Fruit fly (Drosophila melanogaster) whole organism, prepupa: ENCODE data around the gene CG18130.

Experiments
- Blimp-1 ChIP-seq: fragments of 200-800 bp; sonication (Bioruptor generic); optimal IDR thresholded peaks from 3 replicates; lab custom pipeline; 2017; ENCODE audit warnings: missing biosample characterization, missing genetic modification characterization, mild to moderate bottlenecking, moderate library complexity, missing genetic modification reagents
- CG10631 ChIP-seq: fragments of 200-800 bp; sonication (Bioruptor generic); optimal IDR thresholded peaks from 2 replicates; lab custom pipeline; 2016; ENCODE audit warnings: missing biosample characterization, missing genetic modification characterization
- CG10669 ChIP-seq: fragments of 200-800 bp; sonication (Bioruptor generic); optimal IDR thresholded peaks from 3 replicates; lab custom pipeline; 2018; ENCODE audit warnings: missing biosample characterization, mild to moderate bottlenecking, missing genetic modification characterization, moderate library complexity
- CG11762 ChIP-seq: fragments of 200-800 bp; sonication (Bioruptor generic); optimal IDR thresholded peaks from 3 replicates; lab custom pipeline; 2016; ENCODE audit warnings: missing biosample characterization, missing genetic modification characterization; ENCODE audit not compliant: insufficient read depth
- CG11902 ChIP-seq: fragments of 200-800 bp; sonication (Bioruptor generic); optimal IDR thresholded peaks from 3 replicates; lab custom pipeline; 2016; ENCODE audit warnings: missing biosample characterization, missing genetic modification characterization
- CG3032 ChIP-seq: fragments of 200-800 bp; optimal IDR thresholded peaks from 2 replicates; lab custom pipeline; 2019; ENCODE audit warnings: missing biosample characterization, mild to moderate bottlenecking, missing genetic modification characterization, moderate library complexity
- CG32006 ChIP-seq: fragments of 200-800 bp; sonication (Bioruptor generic); optimal IDR thresholded peaks from 3 replicates; lab custom pipeline; 2017; ENCODE audit warnings: missing biosample characterization, mild to moderate bottlenecking, missing genetic modification characterization
- CG34406 ChIP-seq: fragments of 200-800 bp; sonication (Bioruptor generic); optimal IDR thresholded peaks from 3 replicates; lab custom pipeline; 2016; ENCODE audit warnings: missing biosample characterization, missing genetic modification characterization
- CG3919 ChIP-seq: fragments of 200-800 bp; sonication (Bioruptor generic); optimal IDR thresholded peaks from 3 replicates; lab custom pipeline; 2016; ENCODE audit warnings: missing biosample characterization, missing genetic modification characterization
- CG4318 ChIP-seq: fragments of 200-800 bp; sonication (Bioruptor generic); optimal IDR thresholded peaks from 3 replicates; lab custom pipeline; 2017; ENCODE audit warnings: missing biosample characterization, mild to moderate bottlenecking, missing genetic modification characterization
- CG6163 ChIP-seq: fragments of 200-800 bp; sonication (Bioruptor generic); IDR thresholded peaks from 3 replicates; pipeline ENCODE4 v1.3.6; 2022; ENCODE audit warnings: missing biosample characterization, missing genetic modification characterization
- CG6276 ChIP-seq: fragments of 200-800 bp; sonication (Bioruptor generic); optimal IDR thresholded peaks from 2 replicates; lab custom pipeline; 2017; ENCODE audit warnings: missing biosample characterization, mild to moderate bottlenecking, missing genetic modification characterization
- CG6792 ChIP-seq: fragments of 200-800 bp; sonication (Bioruptor generic); optimal IDR thresholded peaks from 3 replicates; lab custom pipeline; 2016; ENCODE audit warnings: missing biosample characterization, missing genetic modification characterization
- CG6808 ChIP-seq: fragments of 200-800 bp; sonication (Bioruptor generic); optimal IDR thresholded peaks from 3 replicates; lab custom pipeline; 2017; ENCODE audit warnings: missing biosample characterization, missing genetic modification characterization, mild to moderate bottlenecking, moderate library complexity, missing genetic modification reagents
- CG6854 ChIP-seq: fragments of 200-800 bp; sonication (Bioruptor generic); optimal IDR thresholded peaks from 2 replicates; lab custom pipeline; 2017; ENCODE audit warnings: missing biosample characterization, mild to moderate bottlenecking, missing genetic modification characterization
- CG7368 ChIP-seq: fragments of 200-800 bp; sonication (Bioruptor generic); optimal IDR thresholded peaks from 3 replicates; lab custom pipeline; 2016; ENCODE audit warnings: missing biosample characterization, missing genetic modification characterization
- CG8119 ChIP-seq: fragments of 200-800 bp; sonication (Bioruptor generic); IDR thresholded peaks from 3 replicates; pipeline ENCODE4 v1.3.6; 2022; ENCODE audit warnings: missing biosample characterization, missing genetic modification characterization
- CG8319 ChIP-seq: fragments of 200-800 bp; sonication (Bioruptor generic); optimal IDR thresholded peaks from 3 replicates; lab custom pipeline; 2016; ENCODE audit warnings: missing biosample characterization, missing genetic modification characterization
- Eip75B ChIP-seq: fragments of 200-800 bp; sonication (Bioruptor generic); optimal IDR thresholded peaks from 3 replicates; lab custom pipeline; 2016; ENCODE audit warnings: missing biosample characterization, missing genetic modification characterization
- Eip78C ChIP-seq: fragments of 200-800 bp; sonication (Bioruptor generic); peaks from one replicate; lab custom pipeline; 2016; ENCODE audit warnings: missing biosample characterization, missing genetic modification characterization
- Eip93F ChIP-seq: fragments of 200-800 bp; sonication (Bioruptor generic); optimal IDR thresholded peaks from 2 replicates; lab custom pipeline; 2016; ENCODE audit warnings: missing biosample characterization, mild to moderate bottlenecking, missing genetic modification characterization
- Ets21C ChIP-seq: fragments of 200-800 bp; sonication (Bioruptor generic); optimal IDR thresholded peaks from 3 replicates; lab custom pipeline; 2016; ENCODE audit warnings: missing biosample characterization, missing genetic modification characterization
- Ets96B ChIP-seq: fragments of 200-800 bp; optimal IDR thresholded peaks from 2 replicates; lab custom pipeline; 2019; ENCODE audit warnings: missing biosample characterization, mild to moderate bottlenecking, missing genetic modification characterization, moderate library complexity
- Gug ChIP-seq: fragments of 200-800 bp; sonication (Bioruptor generic); IDR thresholded peaks from 2 replicates; pipeline ENCODE4 v1.3.6; 2022; ENCODE audit warnings: missing biosample characterization, missing genetic modification characterization
- Hr38 ChIP-seq: sonication (Bioruptor generic); optimal IDR thresholded peaks from 2 replicates; lab custom pipeline; 2016; ENCODE audit warnings: missing biosample characterization, missing genetic modification characterization
- Hr39 ChIP-seq: fragments of 200-800 bp; sonication (Bioruptor generic); optimal IDR thresholded peaks from 2 replicates; lab custom pipeline; 2016; ENCODE audit warnings: missing biosample characterization, missing genetic modification characterization
- Lpt ChIP-seq: fragments of 200-800 bp; sonication (Bioruptor generic); optimal IDR thresholded peaks from 3 replicates; lab custom pipeline; 2016; ENCODE audit warnings: missing biosample characterization, missing genetic modification characterization
- Met ChIP-seq: fragments of 200-800 bp; sonication (Bioruptor generic); optimal IDR thresholded peaks from 3 replicates; lab custom pipeline; 2016; ENCODE audit warnings: missing biosample characterization, missing genetic modification characterization
- OdsH ChIP-seq: fragments of 200-800 bp; sonication (Bioruptor generic); optimal IDR thresholded peaks from 3 replicates; lab custom pipeline; 2016; ENCODE audit warnings: missing biosample characterization, missing genetic modification characterization
- Smox ChIP-seq: fragments of 200-800 bp; sonication (Bioruptor generic); optimal IDR thresholded peaks from 3 replicates; lab custom pipeline; 2016; ENCODE audit warnings: missing biosample characterization, missing genetic modification characterization
- Sox102F ChIP-seq: fragments of 200-800 bp; sonication (Bioruptor generic); optimal IDR thresholded peaks from 2 replicates; lab custom pipeline; 2016; ENCODE audit warnings: missing biosample characterization, mild to moderate bottlenecking, missing genetic modification characterization
- Sox14 ChIP-seq: fragments of 200-800 bp; sonication (Bioruptor generic); optimal IDR thresholded peaks from 3 replicates; lab custom pipeline; 2016; ENCODE audit warnings: missing biosample characterization, missing genetic modification characterization
- achi ChIP-seq: fragments of 200-800 bp; sonication (Bioruptor generic); optimal IDR thresholded peaks from 3 replicates; lab custom pipeline; 2016; ENCODE audit warnings: missing biosample characterization, missing genetic modification characterization
- cyc ChIP-seq: fragments of 200-800 bp; sonication (Bioruptor generic); optimal IDR thresholded peaks from 3 replicates; lab custom pipeline; 2016; ENCODE audit warnings: missing biosample characterization, missing genetic modification characterization
- dsx ChIP-seq: fragments of 200-800 bp; optimal IDR thresholded peaks from 3 replicates; lab custom pipeline; 2019; ENCODE audit warnings: missing biosample characterization, mild to moderate bottlenecking, missing genetic modification characterization, moderate library complexity; ENCODE audit not compliant: poor library complexity, severe bottlenecking
- eg ChIP-seq: fragments of 200-800 bp; sonication (Bioruptor generic); IDR thresholded peaks from 3 replicates; pipeline ENCODE4 v1.3.6; 2022; ENCODE audit warnings: missing biosample characterization, missing genetic modification characterization
- esn ChIP-seq: fragments of 200-800 bp; sonication (Bioruptor generic); optimal IDR thresholded peaks from 2 replicates; lab custom pipeline; 2016; ENCODE audit warnings: missing biosample characterization, mild to moderate bottlenecking, missing genetic modification characterization, moderate library complexity
- fd85E ChIP-seq: fragments of 200-800 bp; sonication (Bioruptor generic); optimal IDR thresholded peaks from 3 replicates; lab custom pipeline; 2016; ENCODE audit warnings: missing biosample characterization, missing genetic modification characterization
- fkh ChIP-seq: fragments of 200-800 bp; sonication (Bioruptor generic); optimal IDR thresholded peaks from 3 replicates; lab custom pipeline; 2017; ENCODE audit warnings: missing biosample characterization, mild to moderate bottlenecking, missing genetic modification characterization, moderate library complexity
- lz ChIP-seq: fragments of 200-800 bp; sonication (Bioruptor generic); optimal IDR thresholded peaks from 3 replicates; lab custom pipeline; 2016; ENCODE audit warnings: missing biosample characterization, missing genetic modification characterization
- pdm3 ChIP-seq: fragments of 200-800 bp; sonication (Bioruptor generic); optimal IDR thresholded peaks from 3 replicates; lab custom pipeline; 2016; ENCODE audit warnings: missing biosample characterization, missing genetic modification characterization
- salr ChIP-seq, 2 experiments: fragments of 200-800 bp; sonication (Bioruptor generic); optimal IDR thresholded peaks; 3 replicates each; lab custom pipeline; 2016 to 2018; ENCODE audit warnings: missing biosample characterization in 2 of 2, missing genetic modification characterization in 2 of 2, mild to moderate bottlenecking in 1 of 2
- ss ChIP-seq, 2 experiments: fragments of 200-800 bp; sonication (Bioruptor generic); optimal IDR thresholded peaks; 2 replicates in 1 of 2; 3 replicates in 1 of 2; lab custom pipeline; 2017 to 2018; ENCODE audit warnings: mild to moderate bottlenecking in 2 of 2, missing biosample characterization in 2 of 2, missing genetic modification characterization in 2 of 2, moderate library complexity in 1 of 2
- svp ChIP-seq: fragments of 200-800 bp; sonication (Bioruptor generic); peaks from one replicate; lab custom pipeline; 2016; ENCODE audit warnings: missing biosample characterization, missing genetic modification characterization
- topi ChIP-seq: fragments of 200-800 bp; sonication (Bioruptor generic); optimal IDR thresholded peaks from 3 replicates; lab custom pipeline; 2016; ENCODE audit warnings: missing biosample characterization, missing genetic modification characterization
- vri ChIP-seq: fragments of 200-800 bp; sonication (Bioruptor generic); optimal IDR thresholded peaks from 3 replicates; lab custom pipeline; 2016; ENCODE audit warnings: missing biosample characterization, mild to moderate bottlenecking, missing genetic modification characterization

The CG18130 gene

DNA sequence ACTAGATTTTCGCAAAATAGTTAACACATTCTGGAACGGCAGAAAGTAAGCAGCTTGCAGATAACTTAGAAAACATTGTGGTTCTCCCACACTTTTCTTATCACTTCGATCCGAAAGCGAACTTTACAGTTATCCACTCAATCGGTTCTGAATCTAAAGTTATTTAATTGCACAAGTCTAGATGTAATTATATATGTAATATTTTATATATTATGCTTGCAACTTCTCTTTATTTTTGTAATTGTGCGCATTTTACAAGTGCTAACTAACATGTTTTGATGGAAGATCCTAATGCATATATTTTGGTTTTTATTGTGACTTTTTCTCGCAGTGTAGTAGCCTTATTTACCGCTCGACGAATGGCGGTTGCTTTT is 11.8 kb upstream of the CG18130 start (continued):
- TF ChIP-seq cyc (GFP tag; lab: Kevin White, UChicago) (peak; percentile 47), CG7368 (GFP tag; lab: Kevin White, UChicago) (peak; percentile 10), Eip75B (GFP tag; lab: Kevin White, UChicago) (no peak), Met (GFP tag; lab: Kevin White, UChicago) (peak; percentile 27), pdm3 (no peak), esn (peak; percentile 68), Hr38 (GFP tag; lab: Kevin White, UChicago) (no peak), CG8319 (GFP tag; lab: Kevin White, UChicago) (peak; percentile 43), Blimp-1 (GFP tag; lab: Kevin White, UChicago) (peak; percentile 2), svp (GFP tag; lab: Kevin White, UChicago) (peak; percentile 79), Ets21C (no peak), CG6854 (GFP tag; lab: Kevin White, UChicago) (peak; percentile 27), CG6808 (GFP tag; lab: Kevin White, UChicago) (peak; percentile 81), CG34406 (GFP tag; lab: Kevin White, UChicago) (peak; percentile 79), Lpt (GFP tag; lab: Kevin White, UChicago) (peak; percentile 24), eg (peak; percentile 55; the same call in 2 of the 3 replicates), OdsH (GFP tag; lab: Kevin White, UChicago) (peak; percentile 74), Smox (peak; percentile 41)
- TF ChIP-seq, all 60 proteins: peak for 47

DNA sequence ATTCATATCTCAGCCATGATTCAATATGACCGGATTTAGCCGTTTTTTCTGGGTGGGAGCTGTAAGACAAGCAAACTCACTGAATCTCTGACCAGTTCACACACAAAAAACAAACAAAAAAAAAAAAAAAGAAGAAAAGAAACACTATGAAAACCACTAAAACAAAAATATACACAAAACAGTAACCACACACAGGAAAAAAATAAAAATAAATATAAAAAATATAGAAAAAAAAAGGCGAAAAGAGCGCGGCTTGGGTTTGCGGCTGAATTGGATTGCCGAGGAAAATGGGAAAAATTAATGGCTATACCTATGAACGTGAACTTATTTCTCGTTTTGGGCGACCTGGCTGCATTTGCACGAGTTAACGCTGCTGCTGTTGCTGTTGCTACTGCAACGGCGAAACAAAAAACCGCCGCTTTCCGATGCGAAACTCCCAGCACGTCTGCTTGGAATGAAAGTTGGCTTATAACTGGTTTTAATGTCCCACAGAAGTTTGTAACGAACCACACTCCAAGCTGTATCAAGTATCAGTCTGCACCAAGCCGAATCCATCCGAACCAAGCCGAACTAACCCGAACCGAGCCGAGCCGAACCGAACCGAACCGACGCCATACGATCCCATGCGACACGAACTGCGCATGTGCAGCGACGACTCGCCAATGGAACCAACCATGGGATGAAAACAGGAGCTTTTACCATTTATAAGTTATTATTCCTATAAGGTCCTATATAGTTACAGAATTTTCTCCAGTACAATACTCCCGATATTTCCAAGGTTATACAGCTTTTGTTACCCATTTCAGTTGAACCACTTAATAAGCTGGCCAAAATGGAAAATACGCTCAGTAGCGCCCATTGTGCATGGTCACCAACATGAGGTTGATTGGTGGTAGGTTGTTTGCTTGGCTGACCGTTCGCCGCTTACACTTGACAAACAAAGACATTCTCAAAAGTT is 11.1 kb upstream of the CG18130 start, which contains the start of gene fw:
TSS of gene fw (minus strand) at position 478 of the 958 bp plus-strand sequence.
- TF ChIP-seq CG6792 (GFP tag; lab: Kevin White, UChicago) (peak; percentile 76), Ets96B (tag; lab: Kevin White, UChicago) (peak; percentile 68), CG10669 (peak; percentile 62), CG6163 (GFP tag; lab: Robert Waterston, UW) (peak; percentile 81), fd85E (GFP tag; lab: Kevin White, UChicago) (no peak), CG10631 (GFP tag; lab: Kevin White, UChicago) (peak; percentile 78), Blimp-1 (GFP tag; lab: Kevin White, UChicago) (no peak), lz (GFP tag; lab: Kevin White, UChicago) (peak; percentile 82), Sox14 (peak; percentile 86), CG6854 (GFP tag; lab: Kevin White, UChicago) (no peak), CG6808 (GFP tag; lab: Kevin White, UChicago) (no peak), CG34406 (GFP tag; lab: Kevin White, UChicago) (no peak), CG11762 (no peak), Hr39 (GFP tag; lab: Kevin White, UChicago) (peak; percentile 83), CG3032 (tag; lab: Kevin White, UChicago) (peak; percentile 69), Sox102F (GFP tag; lab: Kevin White, UChicago) (peak; percentile 83), CG8119 (GFP tag; lab: Robert Waterston, UW) (peak; percentile 84), Gug (peak; percentile 67; the same call in 1 of the 2 replicates), CG8319 (GFP tag; lab: Kevin White, UChicago) (peak; percentile 62), ss (GFP tag; optimal IDR thresholded peaks at IDR 0.05; lab: Kevin White, UChicago) (no peak), Hr38 (GFP tag; lab: Kevin White, UChicago) (no peak), vri (GFP tag; lab: Kevin White, UChicago) (peak; percentile 82), CG7368 (GFP tag; lab: Kevin White, UChicago) (peak; percentile 66), CG11902 (GFP tag; lab: Kevin White, UChicago) (peak; percentile 16), OdsH (GFP tag; lab: Kevin White, UChicago) (no peak), Eip75B (GFP tag; lab: Kevin White, UChicago) (peak; percentile 80), Eip93F (GFP tag; lab: Kevin White, UChicago) (no peak), CG32006 (GFP tag; lab: Kevin White, UChicago) (no peak), fkh (GFP tag; lab: Kevin White, UChicago) (no peak), Ets21C (peak; percentile 57), dsx (GFP tag; lab: Kevin White, UChicago) (peak; percentile 57), CG3919 (GFP tag; lab: Kevin White, UChicago) (peak; percentile 57), eg (peak; percentile 84), salr (GFP tag; optimal IDR thresholded peaks at IDR 0.05; lab: Kevin White, UChicago) (peak in 1 of 2 experiments; percentile 59), CG4318 (GFP tag; lab: Kevin White, UChicago) (no peak), CG6276 (GFP tag; lab: Kevin White, UChicago) (peak; percentile 77), Eip78C (peak; percentile 90), topi (peak; percentile 81), achi (GFP tag; lab: Kevin White, UChicago) (peak; percentile 70)
